Fruit fly (Drosophila melanogaster): Measurements from ENCODE around the gene CG45089.

The CG45089 gene

dm6 chrX:7933210-7933915, 39.8 kb upstream of the CG45089 start, which contains the start of the genes Dhdds and RpS14a (continued):
- peak; percentile 64; the same call in 1 of the 2 replicates for TF ChIP-seq sna (GFP tag; IDR thresholded peaks at IDR 0.05; ENCODE audit: partially characterized antibody)
- peak; percentile 41 for TF ChIP-seq CG12236 (GFP tag; optimal IDR thresholded peaks at IDR 0.05)
- no peak for TF ChIP-seq ems (GFP tag; optimal IDR thresholded peaks at IDR 0.05)
- TF ChIP-seq mirr (GFP tag; optimal IDR thresholded peaks at IDR 0.05): no peak
- no peak for TF ChIP-seq sc (optimal IDR thresholded peaks at IDR 0.05)
- peak; percentile 52 for TF ChIP-seq sc (GFP tag; optimal IDR thresholded peaks at IDR 0.05)
- peak; percentile 58 for TF ChIP-seq Dad (GFP tag; optimal IDR thresholded peaks at IDR 0.05)
- peak; percentile 11 for TF ChIP-seq Six4 (GFP tag; optimal IDR thresholded peaks at IDR 0.05)
- TF ChIP-seq Atf-2 (GFP tag; optimal IDR thresholded peaks at IDR 0.05): peak; percentile 17
- no peak for TF ChIP-seq lilli (GFP tag; optimal IDR thresholded peaks at IDR 0.05)
- peak; percentile 62 for TF ChIP-seq CG7928 (GFP tag; optimal IDR thresholded peaks at IDR 0.05)
- TF ChIP-seq hb (GFP tag; IDR thresholded peaks at IDR 0.05; ENCODE audit: partially characterized antibody): peak; percentile 75; the same call in 2 of the 3 replicates
- no peak for TF ChIP-seq gcm2 (GFP tag; optimal IDR thresholded peaks at IDR 0.05)
- TF ChIP-seq CG15696 (tag; optimal IDR thresholded peaks at IDR 0.05): peak; percentile 22
- peak; percentile 10; the same call in 1 of the 2 replicates for TF ChIP-seq CG14014 (GFP tag; IDR thresholded peaks at IDR 0.05)
- no peak for TF ChIP-seq gro (GFP tag; optimal IDR thresholded peaks at IDR 0.05)
- peak; percentile 43 for TF ChIP-seq Asciz (GFP tag; optimal IDR thresholded peaks at IDR 0.05)
- no peak for TF ChIP-seq crol (GFP tag; IDR thresholded peaks at IDR 0.05)
- TF ChIP-seq fu2 (GFP tag; optimal IDR thresholded peaks at IDR 0.05): no peak
- no peak for TF ChIP-seq D19A (tag; optimal IDR thresholded peaks at IDR 0.05)
- TF ChIP-seq Bgb (GFP tag; IDR thresholded peaks at IDR 0.05; ENCODE audit: partially characterized antibody): peak; percentile 72
- TF ChIP-seq CG10959 (GFP tag; IDR thresholded peaks at IDR 0.05): no peak
- peak; percentile 64 for TF ChIP-seq CG7987 (GFP tag; optimal IDR thresholded peaks at IDR 0.05)
- peak; percentile 89 for TF ChIP-seq CG13775 (GFP tag; optimal IDR thresholded peaks at IDR 0.05)
- TF ChIP-seq CG2199 (GFP tag; IDR thresholded peaks at IDR 0.05): no peak
- peak; percentile 59 for TF ChIP-seq CG1233 (GFP tag; optimal IDR thresholded peaks at IDR 0.05)
- TF ChIP-seq CG8359 (GFP tag; optimal IDR thresholded peaks at IDR 0.05; ENCODE audit: borderline replicate concordance): peak; percentile 6
- TF ChIP-seq trem (tag; optimal IDR thresholded peaks at IDR 0.05): peak; percentile 74
- TF ChIP-seq Mes4 (GFP tag; optimal IDR thresholded peaks at IDR 0.05): peak; percentile 71
- TF ChIP-seq pfk (GFP tag; optimal IDR thresholded peaks at IDR 0.05): peak; percentile 41
- peak; percentile 61 for TF ChIP-seq CG30403 (GFP tag; optimal IDR thresholded peaks at IDR 0.05)
- TF ChIP-seq cad (GFP tag; optimal IDR thresholded peaks at IDR 0.05): no peak
- peak; percentile 97 for TF ChIP-seq CG2116 (GFP tag; optimal IDR thresholded peaks at IDR 0.05)
- peak; percentile 61 for TF ChIP-seq CG17186 (GFP tag; optimal IDR thresholded peaks at IDR 0.05)
- TF ChIP-seq CG30020 (tag; optimal IDR thresholded peaks at IDR 0.05): peak; percentile 50
- TF ChIP-seq fd96Cb (tag; optimal IDR thresholded peaks at IDR 0.05): no peak
- TF ChIP-seq abd-A (tag; optimal IDR thresholded peaks at IDR 0.05): no peak
- no peak for TF ChIP-seq tap (tag; optimal IDR thresholded peaks at IDR 0.05)
- no peak for TF ChIP-seq da (GFP tag; optimal IDR thresholded peaks at IDR 0.05)
- TF ChIP-seq dmrt11E (tag; optimal IDR thresholded peaks at IDR 0.05): peak; percentile 54
- no peak for TF ChIP-seq E2f1 (GFP tag; IDR thresholded peaks at IDR 0.05)
- no peak for TF ChIP-seq CG15073 (GFP tag; optimal IDR thresholded peaks at IDR 0.05)
- peak; percentile 41 for TF ChIP-seq scrt (GFP tag; optimal IDR thresholded peaks at IDR 0.05)
- peak; percentile 19 for TF ChIP-seq CG1529 (GFP tag; optimal IDR thresholded peaks at IDR 0.05)
- TF ChIP-seq tgo (GFP tag; IDR thresholded peaks at IDR 0.05): no peak
- 0 out of 3 replicates have a peak, but pooled peaks have one; percentile 17 for TF ChIP-seq CG11695 (GFP tag; IDR thresholded peaks at IDR 0.05)
- no peak for TF ChIP-seq Xrp1 (GFP tag; IDR thresholded peaks at IDR 0.05)
- TF ChIP-seq unc-4 (GFP tag; IDR thresholded peaks at IDR 0.05; ENCODE audit: partially characterized antibody): peak; percentile 71
- TF ChIP-seq HLH3B (GFP tag; IDR thresholded peaks at IDR 0.05): no peak
- TF ChIP-seq klu (GFP tag; IDR thresholded peaks at IDR 0.05): no peak; the same call in 1 of the 2 replicates

Measured in whole organism, embryonic.